Fruit fly (Drosophila melanogaster) whole organism, adult: ENCODE results near the gene Swip-1.
A peak's percentile ranks its signal among the peaks of the same experiment; 100 is the strongest.

Source experiments
- CG11617 ChIP-seq: fragments of 200-800 bp; sonication (Bioruptor generic); optimal IDR thresholded peaks from 2 replicates; lab custom pipeline; 2017; ENCODE audit warnings: mild to moderate bottlenecking, missing biosample characterization, missing genetic modification reagents, missing genetic modification characterization
- CG12768 ChIP-seq: fragments of 200-800 bp; sonication (Bioruptor generic); optimal IDR thresholded peaks from 2 replicates; lab custom pipeline; 2017; ENCODE audit warnings: missing biosample characterization, missing genetic modification characterization, mild to moderate bottlenecking, moderate library complexity, missing genetic modification reagents
- CG14711 ChIP-seq: fragments of 200-800 bp; sonication (Bioruptor generic); optimal IDR thresholded peaks from 2 replicates; lab custom pipeline; 2018; ENCODE audit warnings: missing biosample characterization, mild to moderate bottlenecking, missing genetic modification characterization, moderate library complexity
- CG1620 ChIP-seq: fragments of 200-800 bp; sonication (Bioruptor generic); optimal IDR thresholded peaks from 2 replicates; lab custom pipeline; 2016; ENCODE audit warnings: missing biosample characterization, missing genetic modification characterization
- CG33017 ChIP-seq: fragments of 200-800 bp; sonication (Bioruptor generic); optimal IDR thresholded peaks from 2 replicates; lab custom pipeline; 2018; ENCODE audit warnings: missing biosample characterization, mild to moderate bottlenecking, missing genetic modification characterization, moderate library complexity
- CG5204 ChIP-seq: fragments of 200-800 bp; sonication (Bioruptor generic); optimal IDR thresholded peaks from 2 replicates; lab custom pipeline; 2016; ENCODE audit warnings: missing biosample characterization, missing genetic modification characterization
- CG7045 ChIP-seq: fragments of 200-800 bp; sonication (Bioruptor generic); optimal IDR thresholded peaks from 2 replicates; lab custom pipeline; 2017; ENCODE audit warnings: missing biosample characterization, mild to moderate bottlenecking, missing genetic modification characterization
- CG7101 ChIP-seq: fragments of 200-800 bp; sonication (Bioruptor generic); optimal IDR thresholded peaks from 2 replicates; lab custom pipeline; 2018; ENCODE audit warnings: missing biosample characterization, mild to moderate bottlenecking, missing genetic modification characterization, moderate library complexity
- Clk ChIP-seq: fragments of 200-800 bp; sonication (Bioruptor generic); optimal IDR thresholded peaks from 2 replicates; lab custom pipeline; 2017; ENCODE audit warnings: missing biosample characterization, missing genetic modification characterization
- Crg-1 ChIP-seq: fragments of 200-800 bp; sonication (Bioruptor generic); optimal IDR thresholded peaks from 2 replicates; lab custom pipeline; 2016; ENCODE audit warnings: missing biosample characterization, missing genetic modification characterization
- Hr96 ChIP-seq: fragments of 200-800 bp; sonication (Bioruptor generic); optimal IDR thresholded peaks from 2 replicates; lab custom pipeline; 2016; ENCODE audit warnings: missing biosample characterization, missing genetic modification characterization
- Mnt ChIP-seq: fragments of 200-800 bp; sonication (Bioruptor generic); optimal IDR thresholded peaks from 2 replicates; lab custom pipeline; 2016; ENCODE audit warnings: missing biosample characterization, mild to moderate bottlenecking, missing genetic modification characterization
- bab1 ChIP-seq: fragments of 200-800 bp; sonication (Bioruptor generic); optimal IDR thresholded peaks from 3 replicates; lab custom pipeline; 2019; ENCODE audit warnings: missing biosample characterization, mild to moderate bottlenecking, missing genetic modification characterization, moderate library complexity
- cic ChIP-seq: fragments of 200-800 bp; sonication (Bioruptor generic); optimal IDR thresholded peaks from 2 replicates; lab custom pipeline; 2017; ENCODE audit warnings: missing biosample characterization, mild to moderate bottlenecking, missing genetic modification characterization, moderate library complexity
- cnc ChIP-seq, 2 experiments: fragments of >200 bp; optimal IDR thresholded peaks; 2 replicates each; lab custom pipeline; 2017
- kay ChIP-seq: fragments of 200-800 bp; sonication (Bioruptor generic); peaks from one replicate; lab custom pipeline; 2016; ENCODE audit warnings: missing biosample characterization, missing genetic modification characterization, borderline replicate concordance
- ovo ChIP-seq: fragments of 200-800 bp; sonication (Bioruptor generic); optimal IDR thresholded peaks from 2 replicates; lab custom pipeline; 2016; ENCODE audit warnings: missing biosample characterization, missing genetic modification characterization
- pad ChIP-seq: fragments of 200-800 bp; sonication (Bioruptor generic); optimal IDR thresholded peaks from 3 replicates; lab custom pipeline; 2017; ENCODE audit warnings: missing biosample characterization, missing genetic modification characterization, mild to moderate bottlenecking, moderate library complexity, missing genetic modification reagents
- tj ChIP-seq: fragments of 200-800 bp; sonication (Bioruptor generic); optimal IDR thresholded peaks from 3 replicates; lab custom pipeline; 2017; ENCODE audit warnings: missing biosample characterization, mild to moderate bottlenecking, missing genetic modification characterization, moderate library complexity
- toe ChIP-seq: fragments of 200-800 bp; sonication (Bioruptor generic); optimal IDR thresholded peaks from 2 replicates; lab custom pipeline; 2016; ENCODE audit warnings: missing biosample characterization, missing genetic modification characterization

Gene Swip-1

dm6 chr2L:19002468-19002867 lies 15.4 kb upstream of the Swip-1 start:
- TF ChIP-seq CG7045 (GFP tag; lab: Kevin White, UChicago) (no peak), CG11617 (no peak), CG1620 (GFP tag; lab: Kevin White, UChicago) (no peak), cic (no peak), Clk (no peak), CG12768 (GFP tag; lab: Kevin White, UChicago) (no peak), kay (GFP tag; lab: Kevin White, UChicago) (no peak), toe (no peak), cnc (optimal IDR thresholded peaks at IDR 0.05; lab: Kevin White, UChicago) (no peak), Mnt (no peak), Hr96 (GFP tag; lab: Kevin White, UChicago) (no peak), Crg-1 (GFP tag; lab: Kevin White, UChicago) (no peak), ovo (GFP tag; lab: Kevin White, UChicago) (no peak), pad (GFP tag; lab: Kevin White, UChicago) (no peak), CG7101 (tag; lab: Kevin White, UChicago) (no peak), tj (GFP tag; lab: Kevin White, UChicago) (no peak), bab1 (GFP tag; lab: Kevin White, UChicago) (no peak)

- TF ChIP-seq CG12768 (GFP tag; lab: Kevin White, UChicago): no peak
- no peak for TF ChIP-seq CG5204
- TF ChIP-seq Hr96 (GFP tag; lab: Kevin White, UChicago): no peak
- TF ChIP-seq kay (GFP tag; lab: Kevin White, UChicago): no peak
- no peak for TF ChIP-seq CG11617
- TF ChIP-seq tj (GFP tag; lab: Kevin White, UChicago): no peak
Observed at dm6 chr2L:18997148-18997547, 10.1 kb upstream of the Swip-1 start, which contains the start of gene CG31792. CG31792 (plus strand) TSS chr2L:18997448.

DNA sequence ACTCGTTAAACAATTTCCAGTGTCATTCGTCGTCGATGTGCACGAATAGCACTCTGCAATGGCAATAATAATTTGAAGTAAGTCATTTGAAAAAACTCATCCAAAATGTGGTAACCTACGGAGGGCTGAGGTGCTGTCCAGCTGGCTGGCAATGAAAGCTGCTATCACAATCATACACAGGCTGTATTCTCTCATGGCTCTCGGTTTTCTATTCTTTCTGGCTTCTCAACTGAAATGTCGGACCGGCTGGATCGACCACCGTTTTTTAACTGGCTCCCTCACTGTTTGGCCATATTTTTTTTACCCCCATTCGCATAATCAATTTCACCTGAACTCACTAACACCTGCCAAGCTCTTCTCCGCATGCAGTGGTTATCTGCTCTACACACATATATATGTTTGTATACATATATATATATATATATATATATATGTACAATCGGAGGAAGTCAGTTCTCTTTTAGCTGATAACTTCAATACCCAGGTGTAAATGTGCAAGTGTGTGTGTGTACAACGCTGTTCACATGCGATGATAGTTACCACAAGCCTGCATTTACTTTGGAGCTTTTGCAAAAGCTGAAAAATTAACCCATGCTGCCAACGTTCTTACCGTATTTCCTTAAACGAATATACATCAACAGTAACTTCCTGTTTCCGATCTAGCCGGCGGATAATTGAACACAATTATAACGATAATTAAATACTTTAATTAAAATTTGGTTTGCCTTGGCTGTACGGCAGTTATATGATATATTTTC lies 8.8 kb upstream of the Swip-1 start, which contains the start of gene CG10650:
CG10650 (minus strand) TSS at position 275 of the 758 bp plus-strand sequence.
- peak; percentile 79 for TF ChIP-seq cic
- TF ChIP-seq CG12768 (GFP tag; lab: Kevin White, UChicago): no peak
- TF ChIP-seq cnc (optimal IDR thresholded peaks at IDR 0.05; lab: Kevin White, UChicago): no peak
- no peak for TF ChIP-seq toe
- no peak for TF ChIP-seq CG7101 (tag; lab: Kevin White, UChicago)
- no peak for TF ChIP-seq Clk
- TF ChIP-seq bab1 (GFP tag; lab: Kevin White, UChicago): no peak
- TF ChIP-seq Mnt: peak; percentile 48
- TF ChIP-seq Crg-1 (GFP tag; lab: Kevin White, UChicago): no peak
- no peak for TF ChIP-seq CG14711
- peak; percentile 92 for TF ChIP-seq kay (GFP tag; lab: Kevin White, UChicago)
- TF ChIP-seq CG1620 (GFP tag; lab: Kevin White, UChicago): no peak

DNA sequence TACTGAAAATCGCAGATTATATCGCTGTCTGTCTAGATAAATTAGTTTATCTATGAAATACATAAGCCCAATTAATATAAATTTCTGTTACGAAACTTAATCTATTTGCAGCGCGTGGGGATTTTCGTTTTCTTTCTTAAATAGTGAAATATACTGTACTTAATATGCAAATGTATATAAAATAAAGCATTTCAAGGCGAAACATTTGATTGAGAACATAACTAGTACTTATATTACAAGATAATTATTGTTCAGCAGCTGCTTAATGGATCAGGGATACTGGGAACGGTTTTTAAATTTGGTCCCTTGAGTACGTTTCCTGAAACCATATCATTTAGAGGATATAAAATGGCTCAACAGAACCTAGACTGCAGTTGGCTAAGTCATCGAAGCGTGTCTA lies 5.1 kb upstream of the Swip-1 start, which contains the start of gene CG46465:
CG46465 (plus strand) TSS at position 301 of the 400 bp plus-strand sequence.
- TF ChIP-seq kay (GFP tag; lab: Kevin White, UChicago) (peak; percentile 87), toe (no peak), Crg-1 (GFP tag; lab: Kevin White, UChicago) (no peak), CG12768 (GFP tag; lab: Kevin White, UChicago) (no peak), cnc (optimal IDR thresholded peaks at IDR 0.05; lab: Kevin White, UChicago) (no peak), Mnt (no peak)

DNA sequence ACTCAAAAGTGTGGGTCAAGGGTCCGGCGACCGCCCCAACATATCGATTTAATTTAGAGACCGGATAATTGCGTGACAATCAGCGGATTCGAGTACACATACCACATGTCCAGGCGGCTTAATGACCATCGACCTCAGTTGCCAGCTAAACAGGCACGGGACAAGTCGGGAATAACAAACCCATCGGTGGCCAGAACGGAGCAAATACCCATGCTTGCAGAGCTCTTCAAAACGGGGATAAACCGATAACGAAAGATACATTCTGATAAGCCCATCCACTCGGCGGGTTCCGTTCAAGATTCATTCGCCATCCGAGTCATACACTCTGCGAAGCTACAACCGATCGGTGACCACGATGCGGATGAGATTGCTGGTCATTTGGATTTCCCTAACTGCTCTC lies 3.6 kb upstream of the Swip-1 start, which contains the start of gene CG15169:
CG15169 (plus strand) TSS at position 301 of the 400 bp plus-strand sequence.
- TF ChIP-seq bab1 (GFP tag; lab: Kevin White, UChicago) (no peak), Mnt (no peak), CG7101 (tag; lab: Kevin White, UChicago) (no peak), CG14711 (no peak), CG33017 (tag; lab: Kevin White, UChicago) (no peak), ovo (GFP tag; lab: Kevin White, UChicago) (no peak), Clk (no peak), CG7045 (GFP tag; lab: Kevin White, UChicago) (no peak), tj (GFP tag; lab: Kevin White, UChicago) (no peak), Crg-1 (GFP tag; lab: Kevin White, UChicago) (no peak), cic (no peak), pad (GFP tag; lab: Kevin White, UChicago) (no peak), CG5204 (no peak)

DNA sequence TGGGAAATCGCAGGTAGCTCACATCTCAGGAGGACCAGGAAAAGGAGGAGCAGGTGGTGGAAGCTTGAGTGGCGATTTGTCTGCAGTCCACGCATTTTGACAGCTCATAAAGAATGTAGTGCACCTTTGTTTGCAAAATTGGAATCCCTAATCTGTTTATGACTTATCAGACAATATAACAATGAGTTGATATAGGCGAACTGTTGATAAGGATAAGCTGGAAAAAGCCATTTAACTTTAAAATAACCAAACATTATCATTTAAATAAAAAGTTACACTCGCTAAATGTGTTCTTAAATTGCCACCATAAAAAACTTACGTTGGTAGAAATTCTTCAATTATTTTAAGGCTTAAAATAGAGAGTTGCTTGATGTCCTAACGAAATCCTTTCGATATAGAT lies 3.1 kb upstream of the Swip-1 start, which contains the start of gene CG15170:
CG15170 (minus strand) TSS at position 101 of the 400 bp plus-strand sequence.
- no peak for TF ChIP-seq kay (GFP tag; lab: Kevin White, UChicago)
- no peak for TF ChIP-seq tj (GFP tag; lab: Kevin White, UChicago)
- TF ChIP-seq Hr96 (GFP tag; lab: Kevin White, UChicago): no peak
- no peak for TF ChIP-seq Mnt
- no peak for TF ChIP-seq ovo (GFP tag; lab: Kevin White, UChicago)
- TF ChIP-seq CG5204: no peak
- TF ChIP-seq CG14711: no peak
- no peak for TF ChIP-seq cic
- no peak for TF ChIP-seq CG7045 (GFP tag; lab: Kevin White, UChicago)
- TF ChIP-seq CG33017 (tag; lab: Kevin White, UChicago): no peak
- TF ChIP-seq CG1620 (GFP tag; lab: Kevin White, UChicago): no peak
- TF ChIP-seq Clk: no peak
- no peak for TF ChIP-seq Crg-1 (GFP tag; lab: Kevin White, UChicago)
- no peak for TF ChIP-seq CG7101 (tag; lab: Kevin White, UChicago)
- TF ChIP-seq CG11617: no peak
- TF ChIP-seq bab1 (GFP tag; lab: Kevin White, UChicago): no peak
